Worm (Caenorhabditis elegans): Measurements from ENCODE around the gene dpl-1.

The dpl-1 gene

ce11 chrII:9177080-9177479 is 7.4 kb downstream of the dpl-1 start, which contains the start of the genes sec-5 and pir-1:
Gene sec-5 (minus strand): TSS chrII:9177152.
Gene pir-1 (plus strand): TSS chrII:9177300.
- peak; percentile 30 for TF ChIP-seq blmp-1 (tag; optimal IDR thresholded peaks at IDR 0.05)
- no peak for TF ChIP-seq mef-2 (tag; optimal IDR thresholded peaks at IDR 0.05)
- TF ChIP-seq zag-1 (tag; optimal IDR thresholded peaks at IDR 0.05) = no peak
- TF ChIP-seq dsc-1 (tag; optimal IDR thresholded peaks at IDR 0.05) = no peak
- TF ChIP-seq efl-1 (optimal IDR thresholded peaks at IDR 0.05) = peak; percentile 43 to 59
- peak; percentile 63 to 66 for TF ChIP-seq efl-1 (GFP tag; optimal IDR thresholded peaks at IDR 0.05 in 1 of 2)
- peak; percentile 71 for TF ChIP-seq mep-1 (tag; optimal IDR thresholded peaks at IDR 0.05)
- TF ChIP-seq hlh-4 (tag; optimal IDR thresholded peaks at IDR 0.05) = no peak
- peak; percentile 41 for TF ChIP-seq irx-1 (tag; optimal IDR thresholded peaks at IDR 0.05)
- TF ChIP-seq snpc-4 (tag; optimal IDR thresholded peaks at IDR 0.05) = no peak
- TF ChIP-seq ceh-88 (GFP tag; IDR thresholded peaks at IDR 0.05) = no peak
- no peak for TF ChIP-seq sox-4 (tag; optimal IDR thresholded peaks at IDR 0.05)
- peak in 1 of 6 experiments; percentile 57 for TF ChIP-seq elt-3 (tag; optimal IDR thresholded peaks at IDR 0.05)
- no peak for TF ChIP-seq hpl-2 (GFP tag; optimal IDR thresholded peaks at IDR 0.05)
- no peak for TF ChIP-seq ztf-11 (tag; optimal IDR thresholded peaks at IDR 0.05)
- peak; percentile 39 for TF ChIP-seq lin-15B (tag; optimal IDR thresholded peaks at IDR 0.05)
- peak; percentile 59 for TF ChIP-seq lin-14 (GFP tag; optimal IDR thresholded peaks at IDR 0.05)
- no peak for TF ChIP-seq ces-1 (GFP tag; optimal IDR thresholded peaks at IDR 0.05)
- TF ChIP-seq ama-1 (optimal IDR thresholded peaks at IDR 0.05) = no peak
- TF ChIP-seq fkh-8 (tag; optimal IDR thresholded peaks at IDR 0.05) = no peak
- TF ChIP-seq F16B12.6 (tag; optimal IDR thresholded peaks at IDR 0.05) = peak; percentile 26
- no peak for TF ChIP-seq C34B4.2 (tag; optimal IDR thresholded peaks at IDR 0.05)
- TF ChIP-seq swsn-7 (tag; optimal IDR thresholded peaks at IDR 0.05) = peak; percentile 42
- no peak for TF ChIP-seq ceh-63 (GFP tag; optimal IDR thresholded peaks at IDR 0.05)
- peak; percentile 56 to 60 for TF ChIP-seq lin-35 (GFP tag; optimal IDR thresholded peaks at IDR 0.05)
- TF ChIP-seq egl-27 (tag; optimal IDR thresholded peaks at IDR 0.05) = no peak
- no peak for TF ChIP-seq nhr-77 (tag; optimal IDR thresholded peaks at IDR 0.05)
- no peak for TF ChIP-seq lir-3 (tag; optimal IDR thresholded peaks at IDR 0.05; ENCODE audit: poor library complexity)
- TF ChIP-seq unc-98 (GFP tag; IDR thresholded peaks at IDR 0.05) = no peak
- peak; percentile 48 for TF ChIP-seq nhr-90 (tag; optimal IDR thresholded peaks at IDR 0.05; ENCODE audit: poor library complexity)
- TF ChIP-seq mab-9 (GFP tag; IDR thresholded peaks at IDR 0.05) = no peak
- TF ChIP-seq mdl-1 (tag; optimal IDR thresholded peaks at IDR 0.05) = no peak
- TF ChIP-seq unc-130 (tag; optimal IDR thresholded peaks at IDR 0.05) = peak; percentile 5
- peak; percentile 65 to 74 for TF ChIP-seq lsy-2 (tag; optimal IDR thresholded peaks at IDR 0.05)
- TF ChIP-seq sptf-1 (tag; optimal IDR thresholded peaks at IDR 0.05) = no peak
- peak; percentile 56 for TF ChIP-seq snu-23 (GFP tag; optimal IDR thresholded peaks at IDR 0.05)
- TF ChIP-seq unc-86 (tag; optimal IDR thresholded peaks at IDR 0.05) = peak; percentile 32
- peak; percentile 28 for TF ChIP-seq isw-1 (GFP tag; IDR thresholded peaks at IDR 0.05)
- TF ChIP-seq nhr-47 (tag; optimal IDR thresholded peaks at IDR 0.05) = peak; percentile 54
- TF ChIP-seq grh-1 (GFP tag; IDR thresholded peaks at IDR 0.05) = no peak
- peak; percentile 48 for TF ChIP-seq xbp-1 (tag; optimal IDR thresholded peaks at IDR 0.05)
- TF ChIP-seq skn-1 (tag; optimal IDR thresholded peaks at IDR 0.05) = peak; percentile 57
- TF ChIP-seq nhr-12 (tag; optimal IDR thresholded peaks at IDR 0.05) = no peak
- no peak for TF ChIP-seq nhr-76 (tag; optimal IDR thresholded peaks at IDR 0.05)
- TF ChIP-seq nhr-11 (tag; optimal IDR thresholded peaks at IDR 0.05) = no peak
- TF ChIP-seq nhr-85 (tag) = no peak
- TF ChIP-seq tlp-1 (tag; optimal IDR thresholded peaks at IDR 0.05) = no peak
- TF ChIP-seq tbx-2 (tag; optimal IDR thresholded peaks at IDR 0.05) = peak; percentile 37
- TF ChIP-seq ets-5 (GFP tag; IDR thresholded peaks at IDR 0.05) = no peak
- no peak for TF ChIP-seq nhr-237 (tag; optimal IDR thresholded peaks at IDR 0.05)
- peak in 1 of 3 experiments; percentile 53 for TF ChIP-seq dpl-1 (GFP tag; optimal IDR thresholded peaks at IDR 0.05)
- peak; percentile 48 for TF ChIP-seq rnt-1 (tag; optimal IDR thresholded peaks at IDR 0.05)
- no peak for TF ChIP-seq hlh-17 (GFP tag; optimal IDR thresholded peaks at IDR 0.05; ENCODE audit: borderline replicate concordance)
- TF ChIP-seq C16A3.4 (tag; optimal IDR thresholded peaks at IDR 0.05) = peak; percentile 20
- no peak for TF ChIP-seq ceh-90 (tag; optimal IDR thresholded peaks at IDR 0.05)
